Fruit fly (Drosophila melanogaster) Kc167 (cell line): ENCODE data around the gene CG10324.

Source experiments
- Myc ChIP-seq: fragments of >200 bp; optimal IDR thresholded peaks from 2 replicates; lab custom pipeline; 2017; ENCODE audit warnings: missing external identifiers
- Sin3A ChIP-seq: fragments of >200 bp; optimal IDR thresholded peaks from 2 replicates; lab custom pipeline; 2018; ENCODE audit warnings: missing external identifiers
- h ChIP-seq: fragments of >200 bp; optimal IDR thresholded peaks from 3 replicates; lab custom pipeline; 2018; ENCODE audit warnings: missing external identifiers
- insv ChIP-seq: fragments of >200 bp; optimal IDR thresholded peaks from 3 replicates; lab custom pipeline; 2018; ENCODE audit warnings: missing external identifiers
- psq ChIP-seq: fragments of >200 bp; optimal IDR thresholded peaks from 2 replicates; lab custom pipeline; 2017; ENCODE audit warnings: missing external identifiers
- ttk ChIP-seq: sonication (Bioruptor generic); optimal IDR thresholded peaks from 2 replicates; lab custom pipeline; 2017; ENCODE audit warnings: missing external identifiers

DNA sequence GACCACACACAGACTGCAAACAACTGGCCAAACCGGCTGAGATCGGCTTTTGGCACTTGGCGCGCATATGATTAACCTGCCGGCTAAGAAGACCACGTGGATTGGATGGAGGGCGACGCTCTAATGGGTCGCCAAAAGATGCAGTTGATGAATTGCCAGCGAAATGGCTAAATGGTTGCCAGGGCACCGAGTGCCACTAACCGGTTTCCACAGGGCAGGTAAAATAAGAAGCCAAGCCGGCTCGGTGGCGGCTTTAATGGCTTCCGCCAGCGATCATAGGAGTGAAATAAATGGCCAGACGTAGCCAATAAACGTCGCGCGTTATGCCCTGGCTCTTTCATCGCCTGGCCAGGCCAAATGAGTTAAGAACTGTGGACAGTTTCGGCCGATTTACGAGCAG, 31.1 kb upstream of the CG10324 start:
- TF ChIP-seq psq (lab: Kevin White, UChicago), result no peak
- no peak for TF ChIP-seq Sin3A (lab: Kevin White, UChicago)
- no peak for TF ChIP-seq Myc (lab: Kevin White, UChicago)
- no peak for TF ChIP-seq ttk
- TF ChIP-seq h (lab: Kevin White, UChicago), result no peak
- no peak for TF ChIP-seq insv (lab: Kevin White, UChicago)
